Worm (Caenorhabditis elegans) whole organism, young adult: ENCODE measurements around the gene luc-7L3.
A peak's percentile ranks its signal among the peaks of the same experiment; 100 is the strongest.

Source experiments
- B0261.1 ChIP-seq: sonication (generic microtip); optimal IDR thresholded peaks from 2 replicates; lab custom pipeline; 2016; ENCODE audit warnings: mild to moderate bottlenecking, missing genetic modification characterization, moderate library complexity, missing compliant biosample characterization
- B0336.3 ChIP-seq: fragments of 200-800 bp; sonication (Bioruptor generic); IDR thresholded peaks from 2 replicates; pipeline ENCODE4 v1.3.6; 2022; ENCODE audit warnings: missing genetic modification characterization, missing compliant biosample characterization
- F23B12.7 ChIP-seq: sonication (generic microtip); optimal IDR thresholded peaks from 2 replicates; lab custom pipeline; 2017; ENCODE audit warnings: missing genetic modification characterization, mild to moderate bottlenecking, missing compliant biosample characterization, antibody characterized with exemption, moderate library complexity; ENCODE audit not compliant: insufficient read depth
- F52B5.7 ChIP-seq: sonication (generic microtip); optimal IDR thresholded peaks from 2 replicates; lab custom pipeline; 2016; ENCODE audit warnings: mild to moderate bottlenecking, missing genetic modification characterization, missing compliant biosample characterization
- K11D2.4 ChIP-seq: fragments of 200-800 bp; sonication (Bioruptor generic); IDR thresholded peaks from 2 replicates; pipeline ENCODE4 v1.3.6; 2022; ENCODE audit warnings: missing genetic modification reagents, missing genetic modification characterization, missing compliant biosample characterization
- Y53F4B.3 ChIP-seq: fragments of 200-800 bp; sonication (Bioruptor generic); IDR thresholded peaks from 2 replicates; pipeline ENCODE4 v1.3.6; 2022; ENCODE audit warnings: missing genetic modification reagents, missing genetic modification characterization, missing compliant biosample characterization
- Y67H2A.10 ChIP-seq: fragments of 200-800 bp; sonication (Bioruptor generic); conservative IDR thresholded peaks from 2 replicates; pipeline ENCODE4 v1.3.6; 2022; ENCODE audit warnings: missing genetic modification reagents, missing genetic modification characterization, missing compliant biosample characterization
- akir-1 ChIP-seq: fragments of 200-800 bp; sonication (Bioruptor generic); optimal IDR thresholded peaks from 2 replicates; lab custom pipeline; 2018; ENCODE audit warnings: mild to moderate bottlenecking, missing genetic modification characterization, moderate library complexity, missing compliant biosample characterization
- ama-1 ChIP-seq, 3 experiments: fragments of 150-350 bp in 1 of 3; sonication (generic microtip) in 2 of 3; optimal IDR thresholded peaks; 2 replicates each; lab custom pipeline; 2014 to 2018; ENCODE audit warnings: missing biosample characterization in 2 of 3, missing genetic modification characterization in 2 of 3, missing genetic modification reagents in 2 of 3
- attf-3 ChIP-seq: fragments of 200-800 bp; sonication (Bioruptor generic); conservative IDR thresholded peaks from 2 replicates; pipeline ENCODE4 v1.3.6; 2022; ENCODE audit warnings: missing genetic modification reagents, missing genetic modification characterization, missing compliant biosample characterization
- cebp-2 ChIP-seq: fragments of 200-800 bp; sonication (Bioruptor generic); IDR thresholded peaks from 2 replicates; pipeline ENCODE4 v1.3.6; 2022; ENCODE audit warnings: missing genetic modification characterization, missing compliant biosample characterization
- ceh-27 ChIP-seq: fragments of 200-800 bp; sonication (Bioruptor generic); optimal IDR thresholded peaks from 2 replicates; lab custom pipeline; 2018; ENCODE audit warnings: mild to moderate bottlenecking, missing genetic modification characterization, moderate library complexity, missing compliant biosample characterization
- ceh-91 ChIP-seq: fragments of 200-800 bp; sonication (Bioruptor generic); IDR thresholded peaks from 2 replicates; pipeline ENCODE4 v1.3.6; 2022; ENCODE audit warnings: missing genetic modification reagents, missing genetic modification characterization, missing compliant biosample characterization
- dox-1 ChIP-seq: fragments of 200-800 bp; sonication (Bioruptor generic); IDR thresholded peaks from 2 replicates; pipeline ENCODE4 v1.3.6; 2022; ENCODE audit warnings: missing genetic modification reagents, missing genetic modification characterization, missing compliant biosample characterization
- egl-18 ChIP-seq: fragments of 200-800 bp; sonication (Bioruptor generic); IDR thresholded peaks from 2 replicates; pipeline ENCODE4 v1.3.6; 2022; ENCODE audit warnings: missing genetic modification reagents, missing genetic modification characterization, missing compliant biosample characterization
- egrh-3 ChIP-seq: fragments of 200-800 bp; sonication (Bioruptor generic); IDR thresholded peaks from 2 replicates; pipeline ENCODE4 v1.3.6; 2022; ENCODE audit warnings: missing genetic modification reagents, missing genetic modification characterization, missing compliant biosample characterization
- ets-4 ChIP-seq: fragments of 200-800 bp; sonication (Bioruptor generic); optimal IDR thresholded peaks from 2 replicates; lab custom pipeline; 2018; ENCODE audit warnings: mild to moderate bottlenecking, missing genetic modification characterization, missing compliant biosample characterization
- hlh-12 ChIP-seq: sonication (generic microtip); optimal IDR thresholded peaks from 2 replicates; lab custom pipeline; 2016; ENCODE audit warnings: missing genetic modification characterization, missing compliant biosample characterization
- hmg-1.2 ChIP-seq: fragments of 200-800 bp; sonication (Bioruptor generic); IDR thresholded peaks from 2 replicates; pipeline ENCODE4 v1.3.6; 2022; ENCODE audit warnings: missing genetic modification reagents, missing genetic modification characterization, missing compliant biosample characterization
- hrde-1 ChIP-seq: sonication (generic microtip); optimal IDR thresholded peaks from 2 replicates; lab custom pipeline; 2016; ENCODE audit warnings: missing genetic modification characterization, mild to moderate bottlenecking, missing compliant biosample characterization, moderate library complexity, missing genotype, missing genetic modification reagents, borderline replicate concordance
- let-607 ChIP-seq, 2 experiments: fragments of 200-800 bp in 1 of 2; sonication (Bioruptor generic) in 1 of 2; sonication (generic microtip) in 1 of 2; optimal IDR thresholded peaks; 2 replicates each; lab custom pipeline; 2016 to 2018; ENCODE audit warnings: mild to moderate bottlenecking in 2 of 2, missing compliant biosample characterization in 2 of 2, missing genetic modification characterization in 2 of 2, moderate library complexity in 2 of 2, missing genotype in 1 of 2
- lir-1 ChIP-seq: fragments of 200-800 bp; sonication (Bioruptor generic); conservative IDR thresholded peaks from 2 replicates; pipeline ENCODE4 v1.3.6; 2022; ENCODE audit warnings: missing genetic modification reagents, missing genetic modification characterization, missing compliant biosample characterization
- lsl-1 ChIP-seq: fragments of 200-800 bp; sonication (Bioruptor generic); optimal IDR thresholded peaks from 2 replicates; lab custom pipeline; 2018; ENCODE audit warnings: mild to moderate bottlenecking, missing genetic modification characterization, moderate library complexity, missing compliant biosample characterization
- madf-3 ChIP-seq: fragments of 200-800 bp; sonication (Bioruptor generic); IDR thresholded peaks from 2 replicates; pipeline ENCODE4 v1.3.6; 2022; ENCODE audit warnings: missing genetic modification reagents, missing genetic modification characterization, missing compliant biosample characterization
- madf-6 ChIP-seq: fragments of 200-800 bp; sonication (Bioruptor generic); IDR thresholded peaks from 2 replicates; pipeline ENCODE4 v1.3.6; 2022; ENCODE audit warnings: missing genetic modification reagents, missing genetic modification characterization, missing compliant biosample characterization
- mcd-1 ChIP-seq: fragments of 200-800 bp; sonication (Bioruptor generic); IDR thresholded peaks from 2 replicates; pipeline ENCODE4 v1.3.6; 2022; ENCODE audit warnings: missing genetic modification reagents, missing genetic modification characterization, missing compliant biosample characterization
- nfya-1 ChIP-seq: sonication (generic microtip); optimal IDR thresholded peaks from 2 replicates; lab custom pipeline; 2017; ENCODE audit warnings: antibody characterized with exemption, missing compliant biosample characterization, missing genetic modification characterization, borderline replicate concordance; ENCODE audit not compliant: insufficient read depth
- rec-8 ChIP-seq, 2 experiments: sonication (generic microtip); optimal IDR thresholded peaks; 2 replicates each; lab custom pipeline; 2016; ENCODE audit warnings: mild to moderate bottlenecking in 2 of 2, missing genetic modification characterization in 2 of 2, missing genetic modification reagents in 2 of 2, missing genotype in 2 of 2, missing biosample characterization in 1 of 2, missing compliant biosample characterization in 1 of 2, moderate library complexity in 1 of 2
- zfh-2 ChIP-seq: fragments of 200-800 bp; sonication (Bioruptor generic); conservative IDR thresholded peaks from 2 replicates; pipeline ENCODE4 v1.3.6; 2022; ENCODE audit warnings: missing genetic modification reagents, missing genetic modification characterization, missing compliant biosample characterization
- zim-3 ChIP-seq: sonication (generic microtip); optimal IDR thresholded peaks from 2 replicates; lab custom pipeline; 2017; ENCODE audit warnings: mild to moderate bottlenecking, missing genetic modification characterization, moderate library complexity, missing compliant biosample characterization
- ztf-22 ChIP-seq: fragments of 200-800 bp; sonication (Bioruptor generic); optimal IDR thresholded peaks from 2 replicates; lab custom pipeline; 2018; ENCODE audit warnings: mild to moderate bottlenecking, missing genetic modification characterization, moderate library complexity, missing compliant biosample characterization

luc-7L3 gene

ce11 chrII:105327-105882 lies 7.6 kb upstream of the luc-7L3 start:
- TF ChIP-seq zfh-2 (GFP tag; lab: Robert Waterston, UW), result peak; percentile 71
- no peak for TF ChIP-seq ztf-22 (GFP tag; lab: Kevin White, UChicago)
- TF ChIP-seq rec-8 (tag; optimal IDR thresholded peaks at IDR 0.05; lab: Kevin White, UChicago), result peak in 1 of 2 experiments; percentile 6
- no peak for TF ChIP-seq nfya-1 (tag; lab: Kevin White, UChicago)
- no peak for TF ChIP-seq lsl-1 (GFP tag; lab: Kevin White, UChicago)
- TF ChIP-seq ets-4 (GFP tag; lab: Kevin White, UChicago), result no peak
- TF ChIP-seq egrh-3 (GFP tag; lab: Robert Waterston, UW), result peak; percentile 62; the same call in 1 of the 2 replicates
- TF ChIP-seq madf-3, result no peak
- TF ChIP-seq let-607 (tag; optimal IDR thresholded peaks at IDR 0.05; lab: Kevin White, UChicago), result no peak
- no peak for TF ChIP-seq B0261.1 (tag; lab: Kevin White, UChicago)
- TF ChIP-seq dox-1, result 0 out of 2 replicates have a peak, but pooled peaks have one; percentile 5
- TF ChIP-seq cebp-2 (GFP tag; lab: Robert Waterston, UW), result no peak
- 0 out of 2 replicates have a peak, but pooled peaks have one; percentile 8 for TF ChIP-seq ceh-91 (GFP tag; lab: Robert Waterston, UW)

DNA sequence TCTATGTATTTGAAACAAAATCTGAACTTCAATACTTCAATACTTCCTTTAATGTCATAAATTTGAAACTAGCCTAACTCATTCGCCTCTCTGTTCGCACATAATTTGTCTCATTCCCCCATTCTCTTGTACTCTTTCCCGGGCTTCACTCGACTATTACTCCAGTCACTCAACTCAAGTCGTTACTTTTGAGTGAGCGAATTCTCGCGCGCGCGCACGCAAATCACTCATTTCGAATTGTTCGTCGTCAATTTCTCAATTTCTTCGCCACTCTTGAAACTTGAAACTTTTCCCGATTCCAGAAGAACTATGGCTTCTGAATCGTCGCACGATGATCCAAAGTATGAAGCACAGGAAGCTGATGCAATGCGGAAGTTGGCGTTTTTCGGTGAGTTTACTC lies 6.4 kb upstream of the luc-7L3 start, which contains the start of gene col-68:
Gene col-68, plus strand, starts transcription at position 301 of the 400 bp plus-strand sequence.
- TF ChIP-seq lir-1 (GFP tag; lab: Robert Waterston, UW) (no peak), madf-6 (GFP tag; lab: Robert Waterston, UW) (no peak), hrde-1 (no peak), F23B12.7 (tag; lab: Kevin White, UChicago) (no peak), hlh-12 (tag; lab: Kevin White, UChicago) (no peak), Y53F4B.3 (GFP tag; lab: Robert Waterston, UW) (no peak), egl-18 (GFP tag; lab: Robert Waterston, UW) (no peak), hmg-1.2 (GFP tag; lab: Robert Waterston, UW) (no peak), zim-3 (no peak), ceh-27 (no peak)

- TF ChIP-seq K11D2.4 (GFP tag; lab: Robert Waterston, UW), result no peak
- no peak for TF ChIP-seq akir-1 (GFP tag; lab: Kevin White, UChicago)
- no peak; the same call in 1 of the 2 replicates for TF ChIP-seq mcd-1 (GFP tag; lab: Robert Waterston, UW)
- TF ChIP-seq madf-3, result 0 out of 2 replicates have a peak, but pooled peaks have one; percentile 4
- no peak for TF ChIP-seq ama-1 (optimal IDR thresholded peaks at IDR 0.05; lab: Kevin White, UChicago)
- TF ChIP-seq ama-1 (GFP tag; optimal IDR thresholded peaks at IDR 0.05; lab: Kevin White, UChicago), result no peak
- no peak for TF ChIP-seq Y67H2A.10 (GFP tag; lab: Robert Waterston, UW)
- TF ChIP-seq B0336.3 (GFP tag; lab: Robert Waterston, UW), result 0 out of 2 replicates have a peak, but pooled peaks have one; percentile 42
- peak; percentile 30 for TF ChIP-seq hrde-1
- peak; percentile 71 for TF ChIP-seq zfh-2 (GFP tag; lab: Robert Waterston, UW)
- peak; percentile 50 for TF ChIP-seq F52B5.7
- 0 out of 2 replicates have a peak, but pooled peaks have one; percentile 29 for TF ChIP-seq ceh-91 (GFP tag; lab: Robert Waterston, UW)
These were observed 3.3 kb upstream of the luc-7L3 start for ce11 chrII:101176-101575.

DNA sequence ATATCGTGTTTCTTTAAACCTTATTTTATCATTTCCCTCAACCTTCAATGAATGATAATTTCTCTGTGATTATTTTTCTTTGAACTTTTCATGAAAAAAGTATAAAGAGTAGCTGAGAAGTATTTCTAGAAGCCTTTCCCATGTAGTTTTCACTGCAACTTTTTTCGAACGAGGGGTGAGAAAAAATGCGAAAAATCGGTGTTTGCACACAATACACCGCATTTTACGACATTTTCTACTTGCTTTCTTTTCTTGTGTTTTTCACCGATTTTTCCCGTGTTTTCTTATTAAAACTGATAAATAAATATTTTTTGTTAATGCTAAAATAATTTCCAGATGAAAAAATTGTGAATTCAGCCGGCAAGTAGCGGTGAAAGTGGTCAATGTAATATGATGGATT lies 1.1 kb upstream of the luc-7L3 start, which contains the start of gene C50D2.10:
Gene C50D2.10, plus strand, starts transcription at position 245 of the 400 bp plus-strand sequence.
- TF ChIP-seq attf-3 (GFP tag; lab: Robert Waterston, UW) (peak; percentile 70), mcd-1 (GFP tag; lab: Robert Waterston, UW) (peak; percentile 25; the same call in 1 of the 2 replicates)
